Fruit fly (Drosophila melanogaster) ovary, adult (tissue): ENCODE data around the gene CG15021.

ENCODE experiments used
- CG17801 ChIP-seq: fragments of 200-800 bp; optimal IDR thresholded peaks from 2 replicates; lab custom pipeline; 2019; ENCODE audit warnings: missing biosample characterization, mild to moderate bottlenecking, missing genetic modification characterization, moderate library complexity; ENCODE audit not compliant: partially characterized antibody

CG15021 gene

dm6 chr3L:4474946-4475470 lies 38.5 kb downstream of the CG15021 start:
- peak; percentile 86 for TF ChIP-seq CG17801

dm6 chr3L:4475704-4476103 lies 39.2 kb downstream of the CG15021 start:
- TF ChIP-seq CG17801: no peak

- no peak for TF ChIP-seq CG17801
Observed at dm6 chr3L:4477656-4478254, 41.2 kb downstream of the CG15021 start.

dm6 chr3L:4479938-4480337 lies 43.4 kb downstream of the CG15021 start, which contains the start of gene CG7465:
Gene CG7465 (plus strand): TSS chr3L:4480283.
- no peak for TF ChIP-seq CG17801

dm6 chr3L:4480764-4481163 lies 44.2 kb downstream of the CG15021 start:
- TF ChIP-seq CG17801: no peak

- no peak for TF ChIP-seq CG17801
Observed at dm6 chr3L:4482509-4482908, 46.0 kb downstream of the CG15021 start, which contains the start of gene CG11350. Gene CG11350 (plus strand): TSS chr3L:4482809.

dm6 chr3L:4484623-4485022 lies 48.1 kb downstream of the CG15021 start:
- TF ChIP-seq CG17801: no peak
